Fruit fly (Drosophila melanogaster) whole organism, embryonic: ENCODE data around the gene Gld2.

ENCODE experiments used
- Aef1 ChIP-seq: fragments of 200-800 bp; sonication (Bioruptor generic); IDR thresholded peaks from 3 replicates; pipeline ENCODE4 v1.3.6; 2022; ENCODE audit warnings: missing biosample characterization, missing genetic modification characterization
- B-H2 ChIP-seq: fragments of 200-800 bp; sonication (Bioruptor generic); optimal IDR thresholded peaks from 2 replicates; lab custom pipeline; 2018; ENCODE audit warnings: missing biosample characterization, mild to moderate bottlenecking, missing genetic modification characterization
- CG10654 ChIP-seq: fragments of 200-800 bp; sonication (Bioruptor generic); optimal IDR thresholded peaks from 2 replicates; lab custom pipeline; 2016; ENCODE audit warnings: missing biosample characterization, missing genetic modification characterization
- CG11696 ChIP-seq: fragments of 200-800 bp; sonication (Bioruptor generic); IDR thresholded peaks from 2 replicates; pipeline ENCODE4 v1.3.6; 2022; ENCODE audit warnings: missing biosample characterization, missing genetic modification characterization
- CG1233 ChIP-seq: fragments of 200-800 bp; sonication (Bioruptor generic); optimal IDR thresholded peaks from 4 replicates; lab custom pipeline; 2018; ENCODE audit warnings: missing biosample characterization, mild to moderate bottlenecking, missing genetic modification characterization
- CG13624 ChIP-seq: fragments of 200-800 bp; sonication (Bioruptor generic); optimal IDR thresholded peaks from 2 replicates; lab custom pipeline; 2016; ENCODE audit warnings: missing biosample characterization, missing genetic modification characterization
- CG14014 ChIP-seq: fragments of 200-800 bp; sonication (Bioruptor generic); IDR thresholded peaks from 2 replicates; pipeline ENCODE4 v1.3.6; 2022; ENCODE audit warnings: missing biosample characterization, missing genetic modification characterization
- CG1603 ChIP-seq: fragments of 200-800 bp; sonication (Bioruptor generic); optimal IDR thresholded peaks from 2 replicates; lab custom pipeline; 2019; ENCODE audit warnings: missing biosample characterization, mild to moderate bottlenecking, missing genetic modification characterization, moderate library complexity
- CG16779 ChIP-seq: fragments of 200-800 bp; sonication (Bioruptor generic); IDR thresholded peaks from 2 replicates; pipeline ENCODE4 v1.3.6; 2022; ENCODE audit warnings: missing biosample characterization, missing genetic modification characterization
- CG17385 ChIP-seq: fragments of 200-800 bp; sonication (Bioruptor generic); optimal IDR thresholded peaks from 3 replicates; lab custom pipeline; 2018; ENCODE audit warnings: missing biosample characterization, mild to moderate bottlenecking, missing genetic modification characterization
- CG3163 ChIP-seq: fragments of 200-800 bp; sonication (Bioruptor generic); optimal IDR thresholded peaks from 3 replicates; lab custom pipeline; 2016; ENCODE audit warnings: missing biosample characterization, missing genetic modification characterization
- CG34376 ChIP-seq: fragments of 200-800 bp; sonication (Bioruptor generic); optimal IDR thresholded peaks from 2 replicates; lab custom pipeline; 2018; ENCODE audit warnings: missing biosample characterization, mild to moderate bottlenecking, missing genetic modification characterization
- CG34422 ChIP-seq: fragments of 200-800 bp; sonication (Bioruptor generic); IDR thresholded peaks from 3 replicates; pipeline ENCODE4 v1.3.6; 2022; ENCODE audit warnings: missing biosample characterization, missing genetic modification characterization
- CG3726 ChIP-seq: fragments of 200-800 bp; sonication (Bioruptor generic); IDR thresholded peaks from 3 replicates; pipeline ENCODE4, ENCODE4 v1.3.6; 2022; ENCODE audit warnings: missing biosample characterization, missing genetic modification characterization
- CG4360 ChIP-seq: fragments of 200-800 bp; sonication (Bioruptor generic); IDR thresholded peaks from 2 replicates; pipeline ENCODE4 v1.3.6; 2022; ENCODE audit warnings: missing biosample characterization, missing genetic modification characterization
- CG4424 ChIP-seq: fragments of 200-800 bp; sonication (Bioruptor generic); optimal IDR thresholded peaks from 3 replicates; lab custom pipeline; 2016; ENCODE audit warnings: missing biosample characterization, missing genetic modification characterization
- CG7556 ChIP-seq: fragments of 200-800 bp; sonication (Bioruptor generic); optimal IDR thresholded peaks from 2 replicates; lab custom pipeline; 2017; ENCODE audit warnings: missing biosample characterization, mild to moderate bottlenecking, missing genetic modification characterization
- CrebB ChIP-seq: fragments of 200-800 bp; sonication (Bioruptor generic); optimal IDR thresholded peaks from 3 replicates; lab custom pipeline; 2018; ENCODE audit warnings: missing biosample characterization, mild to moderate bottlenecking, missing genetic modification characterization
- D19B ChIP-seq: fragments of 200-800 bp; sonication (Bioruptor generic); optimal IDR thresholded peaks from 2 replicates; lab custom pipeline; 2017; ENCODE audit warnings: missing biosample characterization, mild to moderate bottlenecking, missing genetic modification characterization
- Dfd ChIP-seq, 2 experiments: fragments of >200 bp; optimal IDR thresholded peaks; 2 replicates each; lab custom pipeline; 2017; ENCODE audit warnings: missing biosample characterization in 2 of 2, missing genetic modification characterization in 2 of 2
- Eip74EF ChIP-seq, 2 experiments: fragments of 200-800 bp in 1 of 2; fragments of >200 bp in 1 of 2; sonication (Bioruptor generic) in 1 of 2; optimal IDR thresholded peaks; 2 replicates each; lab custom pipeline; 2017 to 2019; ENCODE audit warnings: missing biosample characterization in 2 of 2, missing genetic modification characterization in 2 of 2, mild to moderate bottlenecking in 1 of 2, moderate library complexity in 1 of 2
- Ets65A ChIP-seq: fragments of 200-800 bp; sonication (Bioruptor generic); peaks from one replicate; lab custom pipeline; 2016; ENCODE audit warnings: missing biosample characterization, missing genetic modification characterization
- Gug ChIP-seq: fragments of 200-800 bp; sonication (Bioruptor generic); IDR thresholded peaks from 4 replicates; pipeline ENCODE4 v1.3.6; 2022; ENCODE audit warnings: missing biosample characterization, missing genetic modification characterization
- MBD-R2 ChIP-seq: fragments of 200-800 bp; sonication (Bioruptor generic); IDR thresholded peaks from 2 replicates; pipeline ENCODE4 v1.3.6; 2022; ENCODE audit warnings: missing biosample characterization, missing genetic modification characterization
- Med ChIP-seq: fragments of 200-800 bp; sonication (Bioruptor generic); peaks from one replicate; lab custom pipeline; 2016; ENCODE audit warnings: missing biosample characterization, missing genetic modification characterization, mild to moderate bottlenecking, inconsistent platforms, moderate library complexity
- Stat92E ChIP-seq, 3 experiments: fragments of >200 bp in 2 of 3; fragments of 200-800 bp in 1 of 3; sonication (Bioruptor generic) in 1 of 3; optimal IDR thresholded peaks; 2 replicates each; lab custom pipeline; 2017 to 2019; ENCODE audit warnings: missing biosample characterization in 3 of 3, missing genetic modification characterization in 3 of 3, mild to moderate bottlenecking in 1 of 3, moderate library complexity in 1 of 3
- Xbp1 ChIP-seq: fragments of 200-800 bp; sonication (Bioruptor generic); optimal IDR thresholded peaks from 3 replicates; lab custom pipeline; 2016; ENCODE audit warnings: missing biosample characterization, mild to moderate bottlenecking, missing genetic modification characterization
- ab ChIP-seq: fragments of 200-800 bp; sonication (Bioruptor generic); optimal IDR thresholded peaks from 2 replicates; lab custom pipeline; 2016; ENCODE audit warnings: missing biosample characterization, missing genetic modification characterization
- aop ChIP-seq: fragments of 200-800 bp; sonication (Bioruptor generic); IDR thresholded peaks from 2 replicates; pipeline ENCODE4 v1.3.6; 2022; ENCODE audit warnings: missing biosample characterization, missing genetic modification characterization
- ara ChIP-seq: fragments of 200-800 bp; sonication (Bioruptor generic); IDR thresholded peaks from 2 replicates; pipeline ENCODE4 v1.3.6; 2022; ENCODE audit warnings: missing biosample characterization, missing genetic modification characterization
- ase ChIP-seq: fragments of 200-800 bp; sonication (Bioruptor generic); IDR thresholded peaks from 3 replicates; pipeline ENCODE4 v1.3.6; 2022; ENCODE audit warnings: missing biosample characterization, missing genetic modification characterization
- bbx ChIP-seq: fragments of 200-800 bp; sonication (Bioruptor generic); IDR thresholded peaks from 2 replicates; pipeline ENCODE4 v1.3.6; 2022; ENCODE audit warnings: missing biosample characterization, missing genetic modification characterization; ENCODE audit not compliant: partially characterized antibody
- bcd ChIP-seq: fragments of 200-800 bp; sonication (Bioruptor generic); optimal IDR thresholded peaks from 2 replicates; lab custom pipeline; 2017; ENCODE audit warnings: missing biosample characterization, mild to moderate bottlenecking, missing genetic modification characterization
- dmrt11E ChIP-seq: fragments of 200-800 bp; sonication (Bioruptor generic); optimal IDR thresholded peaks from 3 replicates; lab custom pipeline; 2018; ENCODE audit warnings: missing biosample characterization, mild to moderate bottlenecking, missing genetic modification characterization, moderate library complexity
- exex ChIP-seq: fragments of 200-800 bp; sonication (Bioruptor generic); optimal IDR thresholded peaks from 4 replicates; lab custom pipeline; 2018; ENCODE audit warnings: missing biosample characterization, mild to moderate bottlenecking, missing genetic modification characterization, moderate library complexity
- gem ChIP-seq: fragments of 200-800 bp; sonication (Bioruptor generic); optimal IDR thresholded peaks from 2 replicates; lab custom pipeline; 2019; ENCODE audit warnings: missing biosample characterization, mild to moderate bottlenecking, missing genetic modification characterization, moderate library complexity
- grau ChIP-seq: fragments of 200-800 bp; optimal IDR thresholded peaks from 3 replicates; lab custom pipeline; 2019; ENCODE audit warnings: missing biosample characterization, mild to moderate bottlenecking, missing genetic modification characterization, moderate library complexity
- jigr1 ChIP-seq: fragments of 200-800 bp; sonication (Bioruptor generic); IDR thresholded peaks from 3 replicates; pipeline ENCODE4 v1.3.6; 2022; ENCODE audit warnings: missing biosample characterization, missing genetic modification characterization
- jumu ChIP-seq: fragments of 200-800 bp; sonication (Bioruptor generic); optimal IDR thresholded peaks from 3 replicates; lab custom pipeline; 2016; ENCODE audit warnings: missing biosample characterization, missing genetic modification characterization
- nmo ChIP-seq: fragments of 200-800 bp; sonication (Bioruptor generic); optimal IDR thresholded peaks from 2 replicates; lab custom pipeline; 2018; ENCODE audit warnings: missing biosample characterization, mild to moderate bottlenecking, missing genetic modification characterization, moderate library complexity
- odd ChIP-seq: fragments of 200-800 bp; sonication (Bioruptor generic); optimal IDR thresholded peaks from 2 replicates; lab custom pipeline; 2017; ENCODE audit warnings: missing biosample characterization, mild to moderate bottlenecking, missing genetic modification characterization
- phol ChIP-seq: fragments of 200-800 bp; sonication (Bioruptor generic); optimal IDR thresholded peaks from 3 replicates; lab custom pipeline; 2018; ENCODE audit warnings: missing biosample characterization, mild to moderate bottlenecking, missing genetic modification characterization, moderate library complexity
- ro ChIP-seq: fragments of 200-800 bp; sonication (Bioruptor generic); IDR thresholded peaks from 2 replicates; pipeline ENCODE4 v1.3.6; 2022; ENCODE audit warnings: missing biosample characterization, missing genetic modification characterization
- row ChIP-seq: fragments of 200-800 bp; sonication (Bioruptor generic); IDR thresholded peaks from 3 replicates; pipeline ENCODE4 v1.3.6; 2022; ENCODE audit warnings: missing biosample characterization, missing genetic modification characterization
- sens ChIP-seq: fragments of 200-800 bp; sonication (Bioruptor generic); peaks from one replicate; lab custom pipeline; 2016; ENCODE audit warnings: missing biosample characterization, missing genetic modification characterization
- shn ChIP-seq: fragments of 200-800 bp; sonication (Bioruptor generic); optimal IDR thresholded peaks from 3 replicates; lab custom pipeline; 2016; ENCODE audit warnings: missing biosample characterization, missing genetic modification characterization
- so ChIP-seq: fragments of 200-800 bp; sonication (Bioruptor generic); IDR thresholded peaks from 3 replicates; pipeline ENCODE4 v1.3.6; 2022; ENCODE audit warnings: missing biosample characterization, missing genetic modification characterization
- trem ChIP-seq: fragments of 200-800 bp; optimal IDR thresholded peaks from 3 replicates; lab custom pipeline; 2019; ENCODE audit warnings: missing biosample characterization, mild to moderate bottlenecking, missing genetic modification characterization, moderate library complexity
- zfh2 ChIP-seq: fragments of 200-800 bp; sonication (Bioruptor generic); optimal IDR thresholded peaks from 2 replicates; lab custom pipeline; 2016; ENCODE audit warnings: missing biosample characterization, missing genetic modification characterization

The Gld2 gene

DNA sequence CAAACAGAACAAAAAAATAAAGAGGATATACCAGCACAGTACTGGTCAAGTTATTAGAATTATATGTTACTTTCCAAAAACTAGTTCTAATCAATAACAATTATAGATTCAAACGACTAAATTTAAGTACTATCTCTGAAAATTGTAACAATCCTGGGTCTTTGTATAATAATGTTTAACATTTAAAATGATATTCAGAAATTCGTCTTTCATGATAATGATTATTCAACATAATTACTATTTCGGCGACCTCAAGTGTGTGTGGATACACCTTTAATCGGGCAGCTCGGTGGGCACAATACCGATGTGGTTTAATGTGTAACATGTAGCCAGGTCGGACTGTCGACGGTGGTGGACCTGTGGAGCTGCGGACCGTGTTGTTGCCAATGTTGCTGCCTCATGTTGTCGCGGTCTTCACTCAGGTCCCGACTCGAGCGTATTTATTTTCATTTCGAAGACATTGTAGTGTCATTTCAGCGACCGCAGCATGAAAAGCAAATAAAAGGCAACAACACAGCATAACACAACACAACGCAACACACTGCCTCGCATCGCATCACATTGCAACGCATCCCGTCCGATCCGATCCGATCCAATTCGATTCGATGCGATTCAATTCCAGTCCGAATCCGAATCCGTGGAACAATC is 16.7 kb upstream of the Gld2 start (continued):
- 0 out of 3 replicates have a peak, but pooled peaks have one; percentile 30 for TF ChIP-seq row (GFP tag; lab: Robert Waterston, UW)
- no peak for TF ChIP-seq D19B (GFP tag; lab: Kevin White, UChicago)
- no peak for TF ChIP-seq Eip74EF (GFP tag; optimal IDR thresholded peaks at IDR 0.05; lab: Kevin White, UChicago)
- no peak for TF ChIP-seq CrebB (tag; lab: Kevin White, UChicago)
- no peak for TF ChIP-seq CG16779 (GFP tag; lab: Robert Waterston, UW)
- TF ChIP-seq CG17385, result no peak
- TF ChIP-seq exex, result no peak
- TF ChIP-seq CG1603 (tag; lab: Kevin White, UChicago), result no peak
- TF ChIP-seq CG7556 (GFP tag; lab: Kevin White, UChicago), result no peak
- no peak for TF ChIP-seq ro (GFP tag; lab: Robert Waterston, UW)
- TF ChIP-seq ara (GFP tag; lab: Robert Waterston, UW), result no peak
- TF ChIP-seq odd (GFP tag; lab: Kevin White, UChicago), result no peak
- TF ChIP-seq MBD-R2 (GFP tag; lab: Robert Waterston, UW), result no peak
- TF ChIP-seq grau, result peak; percentile 37
- no peak for TF ChIP-seq Aef1
- TF ChIP-seq Stat92E (GFP tag; optimal IDR thresholded peaks at IDR 0.05; lab: Kevin White, UChicago), result no peak
- peak; percentile 15 for TF ChIP-seq sens (GFP tag; lab: Kevin White, UChicago)
- no peak for TF ChIP-seq ab
- TF ChIP-seq jigr1 (GFP tag; lab: Robert Waterston, UW), result no peak
- TF ChIP-seq Ets65A (GFP tag; lab: Kevin White, UChicago), result no peak
- TF ChIP-seq CG1233 (GFP tag; lab: Kevin White, UChicago), result no peak
- TF ChIP-seq dmrt11E (tag; lab: Kevin White, UChicago), result peak; percentile 19
- TF ChIP-seq phol (tag; lab: Kevin White, UChicago), result no peak
- no peak for TF ChIP-seq CG14014 (GFP tag; lab: Robert Waterston, UW)
- TF ChIP-seq gem, result peak; percentile 30
- TF ChIP-seq shn, result no peak
- TF ChIP-seq CG13624 (GFP tag; lab: Kevin White, UChicago), result no peak
- no peak for TF ChIP-seq ase (GFP tag; lab: Robert Waterston, UW)
- TF ChIP-seq Med, result peak; percentile 31
- no peak for TF ChIP-seq CG10654 (GFP tag; lab: Kevin White, UChicago)
- peak; percentile 62; the same call in 1 of the 2 replicates for TF ChIP-seq CG11696
- 0 out of 3 replicates have a peak, but pooled peaks have one; percentile 7 for TF ChIP-seq so (GFP tag; lab: Robert Waterston, UW)
- no peak for TF ChIP-seq CG34422 (GFP tag; lab: Robert Waterston, UW)
- TF ChIP-seq aop, result no peak

DNA sequence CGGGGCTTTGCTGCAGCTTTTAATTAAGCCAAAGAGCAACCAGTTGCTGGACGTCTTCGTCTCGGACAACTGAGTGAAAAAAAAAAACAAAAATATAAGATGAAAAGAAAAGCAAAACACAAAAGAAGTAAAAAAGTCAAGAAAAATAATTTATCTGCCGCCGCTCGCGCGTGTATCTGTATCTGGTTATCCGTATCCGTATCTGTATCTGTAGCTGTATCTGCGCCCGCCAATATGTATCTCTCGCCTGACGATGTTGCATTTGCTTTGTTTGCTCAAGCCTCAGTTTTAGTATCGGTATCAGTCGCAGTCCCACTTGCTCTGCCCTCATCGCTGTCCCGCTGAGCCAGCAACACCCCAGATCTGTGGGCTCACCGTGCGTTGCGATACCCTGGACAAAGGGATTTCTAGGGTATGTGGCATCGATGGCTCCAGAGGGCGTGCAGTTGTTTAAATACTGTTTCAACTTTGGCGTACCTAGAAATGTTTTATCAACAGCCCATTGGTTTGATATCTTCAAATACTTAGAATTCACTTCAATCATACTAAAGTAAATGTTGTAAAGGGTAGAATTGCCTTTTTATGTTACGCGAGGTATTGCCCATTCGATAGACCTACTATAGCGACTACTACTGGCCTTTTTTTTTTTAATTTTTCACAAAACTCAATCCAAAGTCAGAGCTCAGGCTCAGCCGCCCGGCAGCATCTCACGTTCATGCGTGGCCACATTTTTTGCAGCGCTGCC is 16.0 kb upstream of the Gld2 start:
- TF ChIP-seq jumu (GFP tag; lab: Kevin White, UChicago), result peak; percentile 22
- TF ChIP-seq B-H2 (GFP tag; lab: Kevin White, UChicago), result no peak
- TF ChIP-seq CG3726 (GFP tag; lab: Robert Waterston, UW), result no peak
- peak; percentile 15; the same call in 1 of the 2 replicates for TF ChIP-seq CG4360 (GFP tag; lab: Robert Waterston, UW)
- no peak for TF ChIP-seq CG3163
- no peak for TF ChIP-seq zfh2
- TF ChIP-seq trem (tag; lab: Kevin White, UChicago), result no peak
- peak; percentile 43 for TF ChIP-seq gem
- TF ChIP-seq Dfd (GFP tag; optimal IDR thresholded peaks at IDR 0.05; lab: Kevin White, UChicago), result no peak
- peak; percentile 14 for TF ChIP-seq Xbp1
- TF ChIP-seq CG34376, result no peak
- TF ChIP-seq CG4424, result no peak
- TF ChIP-seq bcd, result peak; percentile 10
- TF ChIP-seq sens (GFP tag; lab: Kevin White, UChicago), result peak; percentile 86
- no peak for TF ChIP-seq Stat92E (GFP tag; optimal IDR thresholded peaks at IDR 0.05; lab: Kevin White, UChicago)
- peak; percentile 23 for TF ChIP-seq nmo (GFP tag; lab: Kevin White, UChicago)
- 0 out of 4 replicates have a peak, but pooled peaks have one; percentile 6 for TF ChIP-seq Gug (GFP tag; lab: Robert Waterston, UW)
- TF ChIP-seq bbx, result no peak
